Worm (Caenorhabditis elegans) whole organism, L3 larva: ENCODE data around the gene ZK546.19.
A peak's percentile ranks its signal among the peaks of the same experiment; 100 is the strongest.

ENCODE experiments used
- R02D3.7 ChIP-seq: fragments of 150-350 bp; optimal IDR thresholded peaks from 2 replicates; lab custom pipeline; 2014; ENCODE audit warnings: missing biosample characterization, missing genetic modification characterization
- ZK546.5 ChIP-seq: sonication (generic microtip); optimal IDR thresholded peaks from 2 replicates; lab custom pipeline; 2017; ENCODE audit warnings: missing biosample characterization, missing genetic modification characterization
- aly-2 ChIP-seq: fragments of 150-350 bp; optimal IDR thresholded peaks from 2 replicates; lab custom pipeline; 2014; ENCODE audit warnings: missing biosample characterization, missing genetic modification characterization
- ceh-16 ChIP-seq: sonication (generic microtip); optimal IDR thresholded peaks from 2 replicates; lab custom pipeline; 2017; ENCODE audit warnings: missing biosample characterization, missing genetic modification characterization
- ceh-28 ChIP-seq: fragments of 150-350 bp; optimal IDR thresholded peaks from 2 replicates; lab custom pipeline; 2014; ENCODE audit warnings: missing biosample characterization, missing genetic modification reagents, missing genetic modification characterization
- ceh-9 ChIP-seq: sonication (generic microtip); optimal IDR thresholded peaks from 2 replicates; lab custom pipeline; 2018; ENCODE audit warnings: missing biosample characterization, missing genetic modification characterization
- daf-12 ChIP-seq: fragments of 150-350 bp; optimal IDR thresholded peaks from 2 replicates; lab custom pipeline; 2014; ENCODE audit warnings: missing biosample characterization, missing genetic modification reagents, missing genetic modification characterization
- egl-27 ChIP-seq: sonication (generic microtip); optimal IDR thresholded peaks from 4 replicates; lab custom pipeline; 2017; ENCODE audit warnings: missing biosample characterization, missing genetic modification reagents, missing genetic modification characterization
- egl-5 ChIP-seq: fragments of 150-350 bp; optimal IDR thresholded peaks from 2 replicates; lab custom pipeline; 2017; ENCODE audit warnings: missing biosample characterization, missing genetic modification reagents, missing genetic modification characterization, inconsistent platforms
- elt-1 ChIP-seq: fragments of 150-350 bp; optimal IDR thresholded peaks from 2 replicates; lab custom pipeline; 2014; ENCODE audit warnings: missing biosample characterization, missing genetic modification characterization
- elt-2 ChIP-seq: sonication (generic microtip); optimal IDR thresholded peaks from 2 replicates; lab custom pipeline; 2016; ENCODE audit warnings: missing genetic modification reagents, mild to moderate bottlenecking, missing genetic modification characterization, missing compliant biosample characterization
- eor-1 ChIP-seq, 2 experiments: fragments of 150-350 bp; optimal IDR thresholded peaks; 2 replicates each; lab custom pipeline; 2014 to 2018; ENCODE audit warnings: missing biosample characterization in 2 of 2, missing genetic modification characterization in 2 of 2
- fkh-10 ChIP-seq: sonication (generic microtip); optimal IDR thresholded peaks from 2 replicates; lab custom pipeline; 2017; ENCODE audit warnings: missing biosample characterization, missing genetic modification reagents, missing genetic modification characterization
- fkh-2 ChIP-seq: fragments of 150-350 bp; optimal IDR thresholded peaks from 2 replicates; lab custom pipeline; 2014; ENCODE audit warnings: missing biosample characterization, missing genetic modification reagents, missing genetic modification characterization
- fos-1 ChIP-seq: fragments of 150-350 bp; optimal IDR thresholded peaks from 2 replicates; lab custom pipeline; 2014; ENCODE audit warnings: missing biosample characterization, missing genetic modification characterization
- hmg-11 ChIP-seq: sonication (generic microtip); optimal IDR thresholded peaks from 2 replicates; lab custom pipeline; 2016; ENCODE audit warnings: missing genetic modification characterization, missing compliant biosample characterization
- jun-1 ChIP-seq: fragments of 150-350 bp; optimal IDR thresholded peaks from 2 replicates; lab custom pipeline; 2014; ENCODE audit warnings: missing biosample characterization, missing genetic modification reagents, missing genetic modification characterization
- lin-39 ChIP-seq: fragments of 150-350 bp; optimal IDR thresholded peaks from 2 replicates; lab custom pipeline; 2018; ENCODE audit warnings: missing biosample characterization, missing genetic modification reagents, missing genetic modification characterization
- lsy-12 ChIP-seq: sonication (generic microtip); optimal IDR thresholded peaks from 2 replicates; lab custom pipeline; 2016; ENCODE audit warnings: mild to moderate bottlenecking, missing genetic modification characterization, missing compliant biosample characterization
- mdl-1 ChIP-seq: fragments of 150-350 bp; optimal IDR thresholded peaks from 2 replicates; lab custom pipeline; 2014; ENCODE audit warnings: missing biosample characterization, missing genetic modification characterization
- mml-1 ChIP-seq: fragments of 150-350 bp; sonication (generic microtip); optimal IDR thresholded peaks from 3 replicates; lab custom pipeline; 2014; ENCODE audit warnings: missing biosample characterization, missing genetic modification characterization
- nfya-1 ChIP-seq: sonication (generic microtip); optimal IDR thresholded peaks from 2 replicates; lab custom pipeline; 2017; ENCODE audit warnings: missing genetic modification characterization, mild to moderate bottlenecking, missing compliant biosample characterization, antibody characterized with exemption, moderate library complexity; ENCODE audit not compliant: insufficient read depth
- nhr-11 ChIP-seq: fragments of 150-350 bp; optimal IDR thresholded peaks from 2 replicates; lab custom pipeline; 2014; ENCODE audit warnings: missing biosample characterization, missing genetic modification characterization
- nhr-12 ChIP-seq: fragments of 150-350 bp; optimal IDR thresholded peaks from 2 replicates; lab custom pipeline; 2014; ENCODE audit warnings: missing biosample characterization, missing genetic modification characterization
- nhr-237 ChIP-seq: fragments of 150-350 bp; optimal IDR thresholded peaks from 2 replicates; lab custom pipeline; 2014; ENCODE audit warnings: missing biosample characterization, missing genetic modification characterization
- nhr-25 ChIP-seq: sonication (generic microtip); optimal IDR thresholded peaks from 2 replicates; lab custom pipeline; 2017; ENCODE audit warnings: missing biosample characterization, missing genetic modification characterization
- nhr-28 ChIP-seq: fragments of 150-350 bp; optimal IDR thresholded peaks from 2 replicates; lab custom pipeline; 2014; ENCODE audit warnings: missing biosample characterization, missing genetic modification characterization
- nhr-43 ChIP-seq: sonication (generic microtip); optimal IDR thresholded peaks from 2 replicates; lab custom pipeline; 2016; ENCODE audit warnings: mild to moderate bottlenecking, missing genetic modification characterization, missing compliant biosample characterization; ENCODE audit not compliant: poor library complexity, severe bottlenecking
- nhr-67 ChIP-seq: fragments of 150-350 bp; optimal IDR thresholded peaks from 2 replicates; lab custom pipeline; 2014; ENCODE audit warnings: missing biosample characterization, missing genetic modification characterization
- nhr-76 ChIP-seq: fragments of 150-350 bp; sonication (generic microtip); optimal IDR thresholded peaks from 5 replicates; lab custom pipeline; 2014; ENCODE audit warnings: missing biosample characterization, missing genetic modification characterization
- nhr-77 ChIP-seq: fragments of 150-350 bp; optimal IDR thresholded peaks from 2 replicates; lab custom pipeline; 2014; ENCODE audit warnings: missing biosample characterization, missing genetic modification characterization
- pha-4 ChIP-seq: fragments of 150-350 bp; optimal IDR thresholded peaks from 2 replicates; lab custom pipeline; 2014; ENCODE audit warnings: missing biosample characterization, missing genetic modification reagents, missing genetic modification characterization
- pqm-1 ChIP-seq: fragments of 150-350 bp; optimal IDR thresholded peaks from 2 replicates; lab custom pipeline; 2017; ENCODE audit warnings: missing biosample characterization, missing genetic modification characterization, inconsistent platforms
- sea-2 ChIP-seq: fragments of 150-350 bp; sonication (generic microtip); optimal IDR thresholded peaks from 4 replicates; lab custom pipeline; 2014; ENCODE audit warnings: missing biosample characterization, missing genetic modification reagents, missing genetic modification characterization
- snpc-4 ChIP-seq: fragments of 150-350 bp; optimal IDR thresholded peaks from 2 replicates; lab custom pipeline; 2014; ENCODE audit warnings: missing biosample characterization, missing genetic modification characterization
- unc-39 ChIP-seq: sonication (generic microtip); optimal IDR thresholded peaks from 4 replicates; lab custom pipeline; 2017; ENCODE audit warnings: missing biosample characterization, missing genetic modification characterization
- unc-62 ChIP-seq: fragments of 150-350 bp; sonication (generic microtip); optimal IDR thresholded peaks from 4 replicates; lab custom pipeline; 2014; ENCODE audit warnings: missing biosample characterization, missing genetic modification reagents, missing genetic modification characterization
- zag-1 ChIP-seq: fragments of 150-350 bp; optimal IDR thresholded peaks from 2 replicates; lab custom pipeline; 2014; ENCODE audit warnings: missing biosample characterization, missing genetic modification characterization
- ztf-11 ChIP-seq: fragments of 150-350 bp; optimal IDR thresholded peaks from 2 replicates; lab custom pipeline; 2014; ENCODE audit warnings: missing biosample characterization, missing genetic modification characterization
- ztf-4 ChIP-seq: fragments of 150-350 bp; optimal IDR thresholded peaks from 2 replicates; lab custom pipeline; 2014; ENCODE audit warnings: missing biosample characterization, missing genetic modification characterization

ZK546.19 gene

ce11 chrII:4918501-4919021, 23.0 kb upstream of the ZK546.19 start:
- TF ChIP-seq R02D3.7 (tag; lab: Kevin White, UChicago) (no peak), fkh-2 (tag; lab: Kevin White, UChicago) (no peak), nhr-43 (tag; lab: Kevin White, UChicago) (no peak), nhr-25 (tag; lab: Kevin White, UChicago) (peak; percentile 32), unc-39 (tag; lab: Kevin White, UChicago) (no peak), daf-12 (no peak), eor-1 (tag; optimal IDR thresholded peaks at IDR 0.05; lab: Kevin White, UChicago) (no peak), nhr-237 (tag; lab: Kevin White, UChicago) (no peak)

- TF ChIP-seq ceh-9 (tag; lab: Kevin White, UChicago) (no peak), nhr-25 (tag; lab: Kevin White, UChicago) (peak; percentile 11), jun-1 (tag; lab: Kevin White, UChicago) (no peak), R02D3.7 (tag; lab: Kevin White, UChicago) (no peak), elt-2 (tag; lab: Kevin White, UChicago) (peak; percentile 80), pqm-1 (tag; lab: Kevin White, UChicago) (peak; percentile 32), fkh-10 (no peak), ztf-11 (tag; lab: Kevin White, UChicago) (no peak), fos-1 (tag; lab: Kevin White, UChicago) (no peak)
Measured at ce11 chrII:4920608-4921007, 20.9 kb upstream of the ZK546.19 start.

- TF ChIP-seq sea-2 (no peak), aly-2 (no peak), nhr-28 (no peak), ZK546.5 (tag; lab: Kevin White, UChicago) (no peak), egl-27 (tag; lab: Kevin White, UChicago) (no peak), mml-1 (tag; lab: Kevin White, UChicago) (no peak), nhr-67 (tag; lab: Kevin White, UChicago) (no peak), nhr-12 (tag; lab: Kevin White, UChicago) (no peak), zag-1 (no peak), nhr-76 (tag; lab: Kevin White, UChicago) (no peak)
Measured at ce11 chrII:4924729-4925128, 16.8 kb upstream of the ZK546.19 start.

- TF ChIP-seq sea-2: no peak
- no peak for TF ChIP-seq unc-62 (GFP tag; lab: Kevin White, UChicago)
- TF ChIP-seq pqm-1 (tag; lab: Kevin White, UChicago): peak; percentile 96
- TF ChIP-seq lin-39 (tag; lab: Kevin White, UChicago): no peak
- TF ChIP-seq egl-5 (tag; lab: Kevin White, UChicago): no peak
- TF ChIP-seq elt-2 (tag; lab: Kevin White, UChicago): peak; percentile 100
- TF ChIP-seq mdl-1: no peak
- no peak for TF ChIP-seq ceh-16 (tag; lab: Kevin White, UChicago)
- no peak for TF ChIP-seq nhr-77 (tag; lab: Kevin White, UChicago)
- peak; percentile 76 for TF ChIP-seq jun-1 (tag; lab: Kevin White, UChicago)
- no peak for TF ChIP-seq hmg-11 (tag; lab: Kevin White, UChicago)
- TF ChIP-seq ZK546.5 (tag; lab: Kevin White, UChicago): no peak
- TF ChIP-seq nhr-237 (tag; lab: Kevin White, UChicago): no peak
- TF ChIP-seq ztf-4 (tag; lab: Kevin White, UChicago): no peak
- TF ChIP-seq zag-1: no peak
- TF ChIP-seq elt-1 (tag; lab: Kevin White, UChicago): no peak
- TF ChIP-seq fkh-2 (tag; lab: Kevin White, UChicago): no peak
- TF ChIP-seq nhr-12 (tag; lab: Kevin White, UChicago): no peak
- TF ChIP-seq nhr-28: no peak
- no peak for TF ChIP-seq nfya-1 (tag; lab: Kevin White, UChicago)
- TF ChIP-seq pha-4: peak; percentile 74
- TF ChIP-seq ztf-11 (tag; lab: Kevin White, UChicago): no peak
- TF ChIP-seq fos-1 (tag; lab: Kevin White, UChicago): no peak
- TF ChIP-seq snpc-4 (tag; lab: Kevin White, UChicago): no peak
- TF ChIP-seq nhr-76 (tag; lab: Kevin White, UChicago): no peak
- no peak for TF ChIP-seq nhr-43 (tag; lab: Kevin White, UChicago)
- no peak for TF ChIP-seq ceh-28 (tag; lab: Kevin White, UChicago)
- TF ChIP-seq lsy-12: no peak
- no peak for TF ChIP-seq nhr-67 (tag; lab: Kevin White, UChicago)
- TF ChIP-seq nhr-11 (tag; lab: Kevin White, UChicago): no peak
- TF ChIP-seq, all 47 proteins: peak for 4
Measured at ce11 chrII:4925198-4925764, 16.2 kb upstream of the ZK546.19 start, which contains the start of gene aagr-2. aagr-2 (minus strand) TSS chrII:4925248.
